Worm (Caenorhabditis elegans): ENCODE measurements around the gene F15B9.10.

- TF ChIP-seq nhr-11 (tag; optimal IDR thresholded peaks at IDR 0.05) (no peak), F13H6.1 (tag; optimal IDR thresholded peaks at IDR 0.05) (no peak)
Measured at ce11 chrV:13043195-13043762, 34.6 kb upstream of the F15B9.10 start, which contains the start of gene lap-2.
